Worm (Caenorhabditis elegans): Measurements from ENCODE around the gene F40C5.1.

DNA sequence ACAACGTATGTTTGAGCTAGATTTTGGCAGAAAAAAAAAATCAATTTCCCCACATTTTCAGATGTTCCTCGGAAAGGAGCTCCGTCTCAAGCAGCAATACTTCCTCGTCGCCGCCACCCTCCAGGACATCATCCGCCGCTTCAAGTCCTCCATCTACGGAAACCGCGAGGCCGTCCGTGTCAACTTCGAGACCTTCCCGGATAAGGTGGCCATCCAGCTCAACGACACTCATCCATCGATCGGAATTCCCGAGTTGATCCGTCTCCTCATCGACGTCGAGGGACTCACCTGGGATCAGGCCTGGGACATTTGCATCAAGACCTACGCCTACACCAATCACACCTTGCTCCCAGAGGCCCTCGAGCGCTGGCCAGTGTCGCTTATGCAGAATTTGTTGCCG lies 10.2 kb downstream of the F40C5.1 start:
- TF ChIP-seq ceh-82 (tag; optimal IDR thresholded peaks at IDR 0.05): no peak
- no peak for TF ChIP-seq peb-1 (tag; optimal IDR thresholded peaks at IDR 0.05)
- no peak for TF ChIP-seq snpc-4 (tag; optimal IDR thresholded peaks at IDR 0.05)
- TF ChIP-seq ztf-4 (tag; optimal IDR thresholded peaks at IDR 0.05): no peak
- TF ChIP-seq aly-2 (tag; optimal IDR thresholded peaks at IDR 0.05): no peak
- TF ChIP-seq skn-1 (tag; optimal IDR thresholded peaks at IDR 0.05): no peak
- no peak for TF ChIP-seq gmeb-1 (tag; optimal IDR thresholded peaks at IDR 0.05)

Measured in whole organism, L2 larva.